Worm (Caenorhabditis elegans) whole organism, midembryonic: ENCODE data around the gene C14A6.5.

Experiments used
- T22C8.4 ChIP-seq: fragments of 200-800 bp; sonication (Bioruptor generic); IDR thresholded peaks from 2 replicates; pipeline ENCODE4 v1.3.6; 2022; ENCODE audit warnings: missing genetic modification characterization, missing compliant biosample characterization
- cog-1 ChIP-seq: sonication (generic microtip); optimal IDR thresholded peaks from 2 replicates; lab custom pipeline; 2016; ENCODE audit warnings: missing genetic modification characterization, missing compliant biosample characterization
- flt-1 ChIP-seq: fragments of 200-800 bp; sonication (Bioruptor generic); IDR thresholded peaks from 2 replicates; pipeline ENCODE4 v1.3.6; 2022; ENCODE audit warnings: missing genetic modification characterization, missing compliant biosample characterization
- klf-2 ChIP-seq: fragments of 200-800 bp; sonication (Bioruptor generic); conservative IDR thresholded peaks from 2 replicates; pipeline ENCODE4 v1.3.6; 2022; ENCODE audit warnings: missing genetic modification reagents, missing genetic modification characterization, missing compliant biosample characterization
- med-1 ChIP-seq: sonication (generic microtip); optimal IDR thresholded peaks from 2 replicates; lab custom pipeline; 2017; ENCODE audit warnings: missing genetic modification characterization, mild to moderate bottlenecking, missing compliant biosample characterization, antibody characterized with exemption, missing genetic modification reagents; ENCODE audit not compliant: insufficient read depth
- ref-1 ChIP-seq: fragments of 200-800 bp; sonication (Bioruptor generic); conservative IDR thresholded peaks from 2 replicates; pipeline ENCODE4 v1.3.6; 2022; ENCODE audit warnings: missing genetic modification reagents, missing genetic modification characterization, missing compliant biosample characterization
- tab-1 ChIP-seq: fragments of 200-800 bp; sonication (Bioruptor generic); IDR thresholded peaks from 2 replicates; pipeline ENCODE4 v1.3.6; 2022; ENCODE audit warnings: missing genetic modification characterization, missing compliant biosample characterization
- ztf-23 ChIP-seq: fragments of 200-800 bp; sonication (Bioruptor generic); IDR thresholded peaks from 2 replicates; pipeline ENCODE4 v1.3.6; 2022; ENCODE audit warnings: missing genetic modification reagents, missing genetic modification characterization, missing compliant biosample characterization
- ztf-29 ChIP-seq: fragments of 200-800 bp; sonication (Bioruptor generic); IDR thresholded peaks from 2 replicates; pipeline ENCODE4 v1.3.6; 2022; ENCODE audit warnings: missing genetic modification reagents, missing genetic modification characterization, missing compliant biosample characterization

- no peak for TF ChIP-seq tab-1
- no peak for TF ChIP-seq T22C8.4 (GFP tag; lab: Robert Waterston, UW)
- no peak for TF ChIP-seq ref-1 (GFP tag; lab: Robert Waterston, UW)
- TF ChIP-seq klf-2: no peak
- no peak for TF ChIP-seq ztf-23 (GFP tag; lab: Robert Waterston, UW)
- no peak for TF ChIP-seq cog-1 (tag; lab: Kevin White, UChicago)
- TF ChIP-seq flt-1 (GFP tag; lab: Robert Waterston, UW): no peak
- no peak for TF ChIP-seq med-1 (GFP tag; lab: Kevin White, UChicago)
- no peak for TF ChIP-seq ztf-29 (GFP tag; lab: Robert Waterston, UW)
Measured at ce11 chrV:18189181-18189580, 24.5 kb upstream of the C14A6.5 start, which contains the start of gene clec-246.
